Fruit fly (Drosophila melanogaster) whole organism, embryonic: ENCODE data around the gene CG32568.
A peak's percentile ranks its signal among the peaks of the same experiment; 100 is the strongest.

Experiments
- Atf6 ChIP-seq: fragments of 200-800 bp; sonication (Bioruptor generic); IDR thresholded peaks from 2 replicates; pipeline ENCODE4 v1.3.6; 2022; ENCODE audit warnings: missing biosample characterization, missing genetic modification characterization
- Awh ChIP-seq: fragments of 200-800 bp; sonication (Bioruptor generic); IDR thresholded peaks from 2 replicates; pipeline ENCODE4, ENCODE4 v1.3.6; 2022; ENCODE audit warnings: missing biosample characterization, missing genetic modification characterization
- B-H1 ChIP-seq: fragments of 200-800 bp; sonication (Bioruptor generic); IDR thresholded peaks from 3 replicates; pipeline ENCODE4 v1.3.6; 2022; ENCODE audit warnings: missing biosample characterization, missing genetic modification characterization
- CG10543 ChIP-seq: fragments of 200-800 bp; sonication (Bioruptor generic); optimal IDR thresholded peaks from 3 replicates; lab custom pipeline; 2017; ENCODE audit warnings: missing biosample characterization, mild to moderate bottlenecking, missing genetic modification characterization, moderate library complexity
- CG11504 ChIP-seq: fragments of 200-800 bp; sonication (Bioruptor generic); optimal IDR thresholded peaks from 3 replicates; lab custom pipeline; 2019; ENCODE audit warnings: missing biosample characterization, mild to moderate bottlenecking, missing genetic modification characterization, moderate library complexity
- CG11560 ChIP-seq: fragments of 200-800 bp; sonication (Bioruptor generic); IDR thresholded peaks from 3 replicates; pipeline ENCODE4 v1.3.6; 2022; ENCODE audit warnings: missing biosample characterization, missing genetic modification characterization
- CG12155 ChIP-seq: fragments of 200-800 bp; sonication (Bioruptor generic); optimal IDR thresholded peaks from 3 replicates; lab custom pipeline; 2016; ENCODE audit warnings: missing biosample characterization, missing genetic modification characterization
- CG13894 ChIP-seq: fragments of 200-800 bp; sonication (Bioruptor generic); optimal IDR thresholded peaks from 3 replicates; lab custom pipeline; 2018; ENCODE audit warnings: missing biosample characterization, mild to moderate bottlenecking, missing genetic modification characterization, moderate library complexity
- CG14710 ChIP-seq: fragments of 200-800 bp; sonication (Bioruptor generic); optimal IDR thresholded peaks from 3 replicates; lab custom pipeline; 2019; ENCODE audit warnings: missing biosample characterization, mild to moderate bottlenecking, missing genetic modification characterization, moderate library complexity
- CG1602 ChIP-seq: fragments of 200-800 bp; sonication (Bioruptor generic); optimal IDR thresholded peaks from 3 replicates; lab custom pipeline; 2016; ENCODE audit warnings: missing biosample characterization, missing genetic modification characterization
- CG16779 ChIP-seq: fragments of 200-800 bp; sonication (Bioruptor generic); IDR thresholded peaks from 2 replicates; pipeline ENCODE4 v1.3.6; 2022; ENCODE audit warnings: missing biosample characterization, missing genetic modification characterization
- CG16813 ChIP-seq: fragments of 200-800 bp; sonication (Bioruptor generic); IDR thresholded peaks from 3 replicates; pipeline ENCODE4 v1.3.6; 2022; ENCODE audit warnings: missing biosample characterization, missing genetic modification characterization; ENCODE audit not compliant: partially characterized antibody
- CG18476 ChIP-seq: fragments of 200-800 bp; sonication (Bioruptor generic); optimal IDR thresholded peaks from 2 replicates; lab custom pipeline; 2016; ENCODE audit warnings: missing biosample characterization, mild to moderate bottlenecking, missing genetic modification characterization
- CG18599 ChIP-seq: fragments of 200-800 bp; sonication (Bioruptor generic); optimal IDR thresholded peaks from 3 replicates; lab custom pipeline; 2017; ENCODE audit warnings: missing biosample characterization, missing genetic modification characterization, mild to moderate bottlenecking, moderate library complexity, missing genetic modification reagents
- CG18619 ChIP-seq: fragments of 200-800 bp; sonication (Bioruptor generic); optimal IDR thresholded peaks from 3 replicates; lab custom pipeline; 2017; ENCODE audit warnings: missing biosample characterization, mild to moderate bottlenecking, missing genetic modification characterization
- CG2116 ChIP-seq: fragments of 200-800 bp; sonication (Bioruptor generic); optimal IDR thresholded peaks from 3 replicates; lab custom pipeline; 2018; ENCODE audit warnings: missing biosample characterization, mild to moderate bottlenecking, missing genetic modification characterization
- CG2120 ChIP-seq: fragments of 200-800 bp; sonication (Bioruptor generic); optimal IDR thresholded peaks from 3 replicates; lab custom pipeline; 2016; ENCODE audit warnings: missing biosample characterization, missing genetic modification characterization
- CG2202 ChIP-seq: fragments of 200-800 bp; sonication (Bioruptor generic); optimal IDR thresholded peaks from 2 replicates; lab custom pipeline; 2018; ENCODE audit warnings: missing biosample characterization, mild to moderate bottlenecking, missing genetic modification characterization
- CG4404 ChIP-seq: fragments of 200-800 bp; sonication (Bioruptor generic); IDR thresholded peaks from 2 replicates; pipeline ENCODE4 v1.3.6; 2022; ENCODE audit warnings: missing biosample characterization, missing genetic modification characterization
- CG6254 ChIP-seq: fragments of 200-800 bp; sonication (Bioruptor generic); optimal IDR thresholded peaks from 3 replicates; lab custom pipeline; 2017; ENCODE audit warnings: mild to moderate bottlenecking, missing biosample characterization, missing genetic modification reagents, missing genetic modification characterization
- CG6654 ChIP-seq: fragments of 200-800 bp; sonication (Bioruptor generic); optimal IDR thresholded peaks from 2 replicates; lab custom pipeline; 2017; ENCODE audit warnings: missing biosample characterization, mild to moderate bottlenecking, missing genetic modification characterization
- CG9437 ChIP-seq: fragments of 200-800 bp; sonication (Bioruptor generic); optimal IDR thresholded peaks from 2 replicates; lab custom pipeline; 2018; ENCODE audit warnings: missing biosample characterization, mild to moderate bottlenecking, missing genetic modification characterization
- CG9876 ChIP-seq: fragments of 200-800 bp; sonication (Bioruptor generic); optimal IDR thresholded peaks from 2 replicates; lab custom pipeline; 2016; ENCODE audit warnings: missing biosample characterization, missing genetic modification characterization
- Dek ChIP-seq: fragments of 200-800 bp; sonication (Bioruptor generic); optimal IDR thresholded peaks from 3 replicates; lab custom pipeline; 2019; ENCODE audit warnings: missing biosample characterization, mild to moderate bottlenecking, missing genetic modification characterization, moderate library complexity
- Doc3 ChIP-seq: fragments of 200-800 bp; sonication (Bioruptor generic); IDR thresholded peaks from 3 replicates; pipeline ENCODE4 v1.3.6; 2022; ENCODE audit warnings: missing biosample characterization, missing genetic modification characterization; ENCODE audit not compliant: partially characterized antibody
- Dp ChIP-seq: fragments of 200-800 bp; sonication (Bioruptor generic); optimal IDR thresholded peaks from 2 replicates; lab custom pipeline; 2018; ENCODE audit warnings: missing biosample characterization, mild to moderate bottlenecking, missing genetic modification characterization, moderate library complexity
- Drgx ChIP-seq: fragments of 200-800 bp; sonication (Bioruptor generic); IDR thresholded peaks from 2 replicates; pipeline ENCODE4 v1.3.6; 2022; ENCODE audit warnings: missing biosample characterization, missing genetic modification characterization
- Fer1 ChIP-seq: fragments of 200-800 bp; sonication (Bioruptor generic); optimal IDR thresholded peaks from 2 replicates; lab custom pipeline; 2017; ENCODE audit warnings: missing biosample characterization, mild to moderate bottlenecking, missing genetic modification characterization
- Kr ChIP-seq: fragments of 200-800 bp; sonication (Bioruptor generic); optimal IDR thresholded peaks from 2 replicates; lab custom pipeline; 2017; ENCODE audit warnings: missing biosample characterization, mild to moderate bottlenecking, missing genetic modification characterization
- Oli ChIP-seq: fragments of 200-800 bp; sonication (Bioruptor generic); optimal IDR thresholded peaks from 2 replicates; lab custom pipeline; 2018; ENCODE audit warnings: missing biosample characterization, mild to moderate bottlenecking, missing genetic modification characterization, moderate library complexity
- Six4 ChIP-seq: fragments of 200-800 bp; sonication (Bioruptor generic); optimal IDR thresholded peaks from 2 replicates; lab custom pipeline; 2016; ENCODE audit warnings: missing biosample characterization, missing genetic modification characterization
- Sox100B ChIP-seq: fragments of 200-800 bp; sonication (Bioruptor generic); optimal IDR thresholded peaks from 3 replicates; lab custom pipeline; 2018; ENCODE audit warnings: missing biosample characterization, mild to moderate bottlenecking, missing genetic modification characterization
- TFAM ChIP-seq: fragments of 200-800 bp; sonication (Bioruptor generic); optimal IDR thresholded peaks from 2 replicates; lab custom pipeline; 2017; ENCODE audit warnings: missing biosample characterization, missing genetic modification characterization, inconsistent platforms
- cad ChIP-seq: fragments of >200 bp; optimal IDR thresholded peaks from 2 replicates; lab custom pipeline; 2017; ENCODE audit warnings: missing biosample characterization, missing genetic modification characterization
- cas ChIP-seq: fragments of 200-800 bp; sonication (Bioruptor generic); IDR thresholded peaks from 2 replicates; pipeline ENCODE4 v1.3.6; 2022; ENCODE audit warnings: missing biosample characterization, missing genetic modification characterization
- dpn ChIP-seq, 2 experiments: fragments of 200-800 bp; sonication (Bioruptor generic); optimal IDR thresholded peaks; 3 replicates each; lab custom pipeline; 2016; ENCODE audit warnings: missing biosample characterization in 2 of 2, missing genetic modification characterization in 2 of 2
- esg ChIP-seq: fragments of 200-800 bp; sonication (Bioruptor generic); conservative IDR thresholded peaks from 2 replicates; pipeline ENCODE4 v1.3.6; 2022; ENCODE audit warnings: missing biosample characterization, missing genetic modification characterization
- exex ChIP-seq: fragments of 200-800 bp; sonication (Bioruptor generic); optimal IDR thresholded peaks from 4 replicates; lab custom pipeline; 2018; ENCODE audit warnings: missing biosample characterization, mild to moderate bottlenecking, missing genetic modification characterization, moderate library complexity
- insv ChIP-seq, 2 experiments: fragments of 200-800 bp; sonication (Bioruptor generic); optimal IDR thresholded peaks; 3 replicates each; lab custom pipeline; 2016 to 2018; ENCODE audit warnings: missing biosample characterization in 2 of 2, missing genetic modification characterization in 2 of 2
- org-1 ChIP-seq: fragments of 200-800 bp; sonication (Bioruptor generic); optimal IDR thresholded peaks from 2 replicates; lab custom pipeline; 2017; ENCODE audit warnings: missing biosample characterization, missing genetic modification characterization
- pnt ChIP-seq: fragments of 200-800 bp; sonication (Bioruptor generic); optimal IDR thresholded peaks from 3 replicates; lab custom pipeline; 2016; ENCODE audit warnings: missing biosample characterization, missing genetic modification characterization
- prd ChIP-seq, 3 experiments: fragments of >200 bp in 2 of 3; fragments of 200-800 bp in 1 of 3; sonication (Bioruptor generic) in 1 of 3; optimal IDR thresholded peaks in 2 of 3; IDR thresholded peaks in 1 of 3; 2 replicates in 2 of 3; 3 replicates in 1 of 3; pipeline versions ENCODE4 v1.3.6 to Lab custom; 2017 to 2022; ENCODE audit warnings: missing biosample characterization in 1 of 3, missing genetic modification characterization in 1 of 3
- ro ChIP-seq: fragments of 200-800 bp; sonication (Bioruptor generic); IDR thresholded peaks from 2 replicates; pipeline ENCODE4 v1.3.6; 2022; ENCODE audit warnings: missing biosample characterization, missing genetic modification characterization
- shn ChIP-seq: fragments of 200-800 bp; sonication (Bioruptor generic); optimal IDR thresholded peaks from 3 replicates; lab custom pipeline; 2016; ENCODE audit warnings: missing biosample characterization, missing genetic modification characterization
- sim ChIP-seq: fragments of 200-800 bp; sonication (Bioruptor generic); IDR thresholded peaks from 2 replicates; pipeline ENCODE4 v1.3.6; 2022; ENCODE audit warnings: missing biosample characterization, missing genetic modification characterization
- sob ChIP-seq: fragments of 200-800 bp; sonication (Bioruptor generic); IDR thresholded peaks from 2 replicates; pipeline ENCODE4 v1.3.6; 2022; ENCODE audit warnings: missing biosample characterization, missing genetic modification characterization
- ssp ChIP-seq: fragments of 200-800 bp; sonication (Bioruptor generic); IDR thresholded peaks from 2 replicates; pipeline ENCODE4 v1.3.6; 2022; ENCODE audit warnings: missing biosample characterization, missing genetic modification characterization
- wdn ChIP-seq: fragments of 200-800 bp; sonication (Bioruptor generic); IDR thresholded peaks from 2 replicates; pipeline ENCODE4 v1.3.6; 2022; ENCODE audit warnings: missing biosample characterization, missing genetic modification characterization

The CG32568 gene

DNA sequence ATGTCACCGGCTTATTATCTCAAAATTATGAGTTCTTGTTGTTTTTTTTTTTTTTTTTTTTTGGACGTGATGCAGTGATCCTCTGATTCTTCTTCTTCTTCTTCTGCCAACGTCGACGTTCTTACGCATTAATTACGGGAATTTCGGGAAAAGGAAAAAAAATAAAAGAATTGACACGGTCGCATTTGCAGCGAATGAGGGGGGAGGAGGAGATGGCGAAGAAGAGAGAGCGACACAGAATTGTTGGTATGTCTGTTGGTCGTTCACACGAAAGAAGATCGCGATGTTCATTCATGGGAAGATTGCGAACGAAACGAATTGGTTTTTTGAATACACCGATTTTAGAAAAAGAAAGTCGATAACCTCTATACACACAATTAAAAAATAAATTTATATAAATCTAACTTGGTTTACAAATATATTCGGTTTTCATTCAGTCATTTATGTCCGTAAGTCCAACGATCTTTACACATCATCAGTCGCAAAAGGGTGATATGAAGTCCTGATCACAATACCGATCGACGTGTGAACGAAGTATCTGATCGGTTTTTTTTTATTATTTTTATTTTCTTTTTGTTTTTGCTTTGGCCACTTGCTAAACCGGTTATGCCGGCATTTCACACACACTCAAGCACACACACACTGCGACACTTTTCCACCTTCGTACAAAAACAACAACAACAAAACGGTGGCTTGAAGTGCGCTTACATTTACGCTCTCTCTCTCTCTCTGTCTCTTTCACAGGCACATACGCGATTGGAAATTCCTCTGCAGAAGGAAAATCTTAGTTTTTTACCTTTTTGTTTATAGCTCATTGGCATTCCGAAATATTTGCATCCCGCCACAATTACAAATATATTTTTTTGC lies 10.2 kb downstream of the CG32568 start (continued):
- TF ChIP-seq org-1 (GFP tag; lab: Kevin White, UChicago) = peak; percentile 59
- no peak for TF ChIP-seq CG16779 (GFP tag; lab: Robert Waterston, UW)
- TF ChIP-seq ro (GFP tag; lab: Robert Waterston, UW) = no peak
- TF ChIP-seq CG14710 (tag; lab: Kevin White, UChicago) = peak; percentile 77
- peak; percentile 35 for TF ChIP-seq CG2202
- no peak for TF ChIP-seq TFAM (GFP tag; lab: Kevin White, UChicago)
- peak; percentile 70 for TF ChIP-seq CG6254
- peak; percentile 22 for TF ChIP-seq exex (tag; lab: Kevin White, UChicago)
- peak; percentile 67 for TF ChIP-seq Dek (tag; lab: Kevin White, UChicago)
- TF ChIP-seq CG16813 (GFP tag; lab: Robert Waterston, UW) = no peak
- TF ChIP-seq Oli (tag; lab: Kevin White, UChicago) = peak; percentile 79
- TF ChIP-seq cas (GFP tag; lab: Robert Waterston, UW) = no peak
- no peak; the same call in 1 of the 2 replicates for TF ChIP-seq CG4404 (GFP tag; lab: Robert Waterston, UW)
- TF ChIP-seq CG12155 (GFP tag; lab: Kevin White, UChicago) = peak; percentile 22
- TF ChIP-seq insv (GFP tag; optimal IDR thresholded peaks at IDR 0.05; lab: Kevin White, UChicago) = peak in 1 of 2 experiments; percentile 28
- TF ChIP-seq CG18599 (GFP tag; lab: Kevin White, UChicago) = peak; percentile 77
- TF ChIP-seq Drgx (GFP tag; lab: Robert Waterston, UW) = peak; percentile 86
- TF ChIP-seq CG2120 (GFP tag; lab: Kevin White, UChicago) = peak; percentile 45
- peak; percentile 68 for TF ChIP-seq CG10543 (GFP tag; lab: Kevin White, UChicago)
- peak; percentile 54 for TF ChIP-seq CG6654 (GFP tag; lab: Kevin White, UChicago)
- peak; percentile 29 for TF ChIP-seq CG1602
- TF ChIP-seq B-H1 = peak; percentile 11; the same call in 1 of the 3 replicates
- no peak for TF ChIP-seq Dp (GFP tag; lab: Kevin White, UChicago)
- no peak for TF ChIP-seq CG9876 (GFP tag; lab: Kevin White, UChicago)
- TF ChIP-seq CG13894 (tag; lab: Kevin White, UChicago) = peak; percentile 32
- TF ChIP-seq prd (optimal IDR thresholded peaks at IDR 0.05; lab: Kevin White, UChicago) = no peak
- TF ChIP-seq prd (GFP tag; IDR thresholded peaks at IDR 0.05; lab: Robert Waterston, UW) = peak; percentile 62
- TF ChIP-seq Six4 = peak; percentile 48
- peak; percentile 16 to 48 for TF ChIP-seq dpn (GFP tag; optimal IDR thresholded peaks at IDR 0.05; lab: Kevin White, UChicago)
- TF ChIP-seq Doc3 (GFP tag; lab: Robert Waterston, UW) = no peak
- peak; percentile 53 for TF ChIP-seq CG18476 (GFP tag; lab: Kevin White, UChicago)
- TF ChIP-seq CG9437 = peak; percentile 53
- 0 out of 2 replicates have a peak, but pooled peaks have one; percentile 16 for TF ChIP-seq Awh (GFP tag; lab: Robert Waterston, UW)
- TF ChIP-seq CG11504 (tag; lab: Kevin White, UChicago) = peak; percentile 80
- TF ChIP-seq pnt (GFP tag; lab: Kevin White, UChicago) = no peak
- TF ChIP-seq Fer1 (GFP tag; lab: Kevin White, UChicago) = peak; percentile 81
- TF ChIP-seq wdn (GFP tag; lab: Robert Waterston, UW) = no peak
- no peak for TF ChIP-seq shn (GFP tag; lab: Kevin White, UChicago)
- no peak for TF ChIP-seq Kr
- TF ChIP-seq CG2116 (GFP tag; lab: Kevin White, UChicago) = peak; percentile 42
- TF ChIP-seq Atf6 (GFP tag; lab: Robert Waterston, UW) = peak; percentile 70
- peak; percentile 67 for TF ChIP-seq CG18619 (GFP tag; lab: Kevin White, UChicago)
- peak; percentile 36; the same call in 1 of the 2 replicates for TF ChIP-seq esg
- no peak for TF ChIP-seq cad
- no peak for TF ChIP-seq ssp (GFP tag; lab: Robert Waterston, UW)
- no peak for TF ChIP-seq CG11560 (tag; lab: Robert Waterston, UW)
- peak; percentile 58 for TF ChIP-seq sob
- no peak for TF ChIP-seq sim
- TF ChIP-seq Sox100B (GFP tag; lab: Kevin White, UChicago) = peak; percentile 81
